Worm (Caenorhabditis elegans): Measurements from ENCODE around the gene F01D5.6.
"Not testable (repeated sequence)": the region's sequence is repeated elsewhere in the genome, so short reads cannot be mapped to it uniquely, and the experiment has no call there.

The F01D5.6 gene

ce11 chrII:14018887-14019286 lies 12.6 kb downstream of the F01D5.6 start:
- TF ChIP-seq ztf-11 (tag; optimal IDR thresholded peaks at IDR 0.05) (no peak), ceh-16 (tag; optimal IDR thresholded peaks at IDR 0.05) (no peak), ceh-82 (tag; optimal IDR thresholded peaks at IDR 0.05) (no peak), nhr-25 (tag; optimal IDR thresholded peaks at IDR 0.05) (no peak), ama-1 (optimal IDR thresholded peaks at IDR 0.05) (no peak), lin-39 (tag; optimal IDR thresholded peaks at IDR 0.05) (no peak), mab-5 (tag; optimal IDR thresholded peaks at IDR 0.05) (no peak), ztf-4 (tag; optimal IDR thresholded peaks at IDR 0.05) (no peak)

- not testable (repeated sequence) for TF ChIP-seq F13H6.1 (tag; optimal IDR thresholded peaks at IDR 0.05); crh-2 (tag; optimal IDR thresholded peaks at IDR 0.05); unc-62 (GFP tag; optimal IDR thresholded peaks at IDR 0.05)
Observed at ce11 chrII:14021230-14021629, 14.9 kb downstream of the F01D5.6 start, which contains the start of gene F01D5.10. F01D5.10 (minus strand) TSS chrII:14021330.

ce11 chrII:14032705-14033104 lies 26.4 kb downstream of the F01D5.6 start:
- TF ChIP-seq nhr-129 (tag; optimal IDR thresholded peaks at IDR 0.05) (peak; percentile 5), lin-39 (tag; optimal IDR thresholded peaks at IDR 0.05) (no peak), peb-1 (tag; optimal IDR thresholded peaks at IDR 0.05) (no peak), F13H6.1 (tag; optimal IDR thresholded peaks at IDR 0.05) (peak; percentile 21)

- TF ChIP-seq gmeb-1 (tag; optimal IDR thresholded peaks at IDR 0.05) (no peak), peb-1 (tag; optimal IDR thresholded peaks at IDR 0.05) (no peak), nhr-129 (tag; optimal IDR thresholded peaks at IDR 0.05) (no peak), egl-27 (tag; optimal IDR thresholded peaks at IDR 0.05) (no peak), Y55F3AM.14 (GFP tag; optimal IDR thresholded peaks at IDR 0.05) (no peak), F13H6.1 (tag; optimal IDR thresholded peaks at IDR 0.05) (no peak), nhr-21 (tag; optimal IDR thresholded peaks at IDR 0.05) (no peak), ama-1 (optimal IDR thresholded peaks at IDR 0.05) (no peak), zag-1 (tag; optimal IDR thresholded peaks at IDR 0.05) (no peak), lsy-2 (tag; optimal IDR thresholded peaks at IDR 0.05) (no peak), fos-1 (tag; optimal IDR thresholded peaks at IDR 0.05) (no peak), ztf-11 (tag; optimal IDR thresholded peaks at IDR 0.05) (no peak), nhr-25 (tag; optimal IDR thresholded peaks at IDR 0.05) (no peak), unc-62 (GFP tag; optimal IDR thresholded peaks at IDR 0.05) (no peak)
Observed at ce11 chrII:14034559-14034958, 28.2 kb downstream of the F01D5.6 start.

ce11 chrII:14036724-14037483 lies 30.6 kb downstream of the F01D5.6 start:
- TF ChIP-seq elt-1 (tag; optimal IDR thresholded peaks at IDR 0.05) (no peak), lin-13 (GFP tag; optimal IDR thresholded peaks at IDR 0.05) (no peak), mab-5 (tag; optimal IDR thresholded peaks at IDR 0.05) (no peak), lin-11 (tag; optimal IDR thresholded peaks at IDR 0.05) (peak; percentile 4), F13H6.1 (tag; optimal IDR thresholded peaks at IDR 0.05) (peak; percentile 42), nhr-77 (tag; optimal IDR thresholded peaks at IDR 0.05) (no peak), ztf-4 (tag; optimal IDR thresholded peaks at IDR 0.05) (peak; percentile 21), sem-4 (tag; optimal IDR thresholded peaks at IDR 0.05) (peak; percentile 43), lsy-2 (tag; optimal IDR thresholded peaks at IDR 0.05) (peak in 1 of 2 experiments; percentile 49), unc-55 (GFP tag; optimal IDR thresholded peaks at IDR 0.05) (no peak), alr-1 (tag; optimal IDR thresholded peaks at IDR 0.05) (no peak), peb-1 (tag; optimal IDR thresholded peaks at IDR 0.05) (no peak), nhr-10 (tag; optimal IDR thresholded peaks at IDR 0.05) (no peak), mbf-1 (tag; optimal IDR thresholded peaks at IDR 0.05) (no peak), ceh-16 (tag; optimal IDR thresholded peaks at IDR 0.05) (no peak), C34F6.9 (tag; optimal IDR thresholded peaks at IDR 0.05) (peak; percentile 39), lin-39 (tag; optimal IDR thresholded peaks at IDR 0.05) (no peak), ama-1 (optimal IDR thresholded peaks at IDR 0.05) (no peak), nhr-21 (tag; optimal IDR thresholded peaks at IDR 0.05) (no peak), nhr-129 (tag; optimal IDR thresholded peaks at IDR 0.05) (peak; percentile 58), egl-27 (tag; optimal IDR thresholded peaks at IDR 0.05) (no peak), ceh-82 (tag; optimal IDR thresholded peaks at IDR 0.05) (no peak), elt-3 (tag; optimal IDR thresholded peaks at IDR 0.05) (no peak), ZK546.5 (tag; optimal IDR thresholded peaks at IDR 0.05) (no peak), nhr-6 (tag; optimal IDR thresholded peaks at IDR 0.05) (no peak), blmp-1 (tag; optimal IDR thresholded peaks at IDR 0.05; ENCODE audit: insufficient read depth) (no peak), dmd-4 (tag; optimal IDR thresholded peaks at IDR 0.05) (no peak), gmeb-1 (tag; optimal IDR thresholded peaks at IDR 0.05) (no peak), ztf-11 (tag; optimal IDR thresholded peaks at IDR 0.05) (no peak), R02D3.7 (tag; optimal IDR thresholded peaks at IDR 0.05) (no peak), snpc-4 (tag; optimal IDR thresholded peaks at IDR 0.05) (no peak), zag-1 (tag; optimal IDR thresholded peaks at IDR 0.05) (peak; percentile 28), skn-1 (tag; optimal IDR thresholded peaks at IDR 0.05) (no peak), fos-1 (tag; optimal IDR thresholded peaks at IDR 0.05) (no peak), nhr-11 (tag; optimal IDR thresholded peaks at IDR 0.05) (no peak), sma-9 (GFP tag; optimal IDR thresholded peaks at IDR 0.05) (peak; percentile 47), sma-9 (tag; optimal IDR thresholded peaks at IDR 0.05) (no peak), aly-2 (tag; optimal IDR thresholded peaks at IDR 0.05) (no peak)

All from whole organism, L2 larva.